Fruit fly (Drosophila melanogaster) whole organism, adult: ENCODE measurements around the gene slow.

Source experiments
- CG33017 ChIP-seq: fragments of 200-800 bp; sonication (Bioruptor generic); optimal IDR thresholded peaks from 2 replicates; lab custom pipeline; 2018; ENCODE audit warnings: missing biosample characterization, mild to moderate bottlenecking, missing genetic modification characterization, moderate library complexity
- Clk ChIP-seq: fragments of 200-800 bp; sonication (Bioruptor generic); optimal IDR thresholded peaks from 2 replicates; lab custom pipeline; 2017; ENCODE audit warnings: missing biosample characterization, missing genetic modification characterization
- bab1 ChIP-seq: fragments of 200-800 bp; sonication (Bioruptor generic); optimal IDR thresholded peaks from 3 replicates; lab custom pipeline; 2019; ENCODE audit warnings: missing biosample characterization, mild to moderate bottlenecking, missing genetic modification characterization, moderate library complexity
- cnc ChIP-seq, 2 experiments: fragments of >200 bp; optimal IDR thresholded peaks; 2 replicates each; lab custom pipeline; 2017
- kay ChIP-seq: fragments of 200-800 bp; sonication (Bioruptor generic); peaks from one replicate; lab custom pipeline; 2016; ENCODE audit warnings: missing biosample characterization, missing genetic modification characterization, borderline replicate concordance
- ovo ChIP-seq: fragments of 200-800 bp; sonication (Bioruptor generic); optimal IDR thresholded peaks from 2 replicates; lab custom pipeline; 2016; ENCODE audit warnings: missing biosample characterization, missing genetic modification characterization
- tj ChIP-seq: fragments of 200-800 bp; sonication (Bioruptor generic); optimal IDR thresholded peaks from 3 replicates; lab custom pipeline; 2017; ENCODE audit warnings: missing biosample characterization, mild to moderate bottlenecking, missing genetic modification characterization, moderate library complexity

DNA sequence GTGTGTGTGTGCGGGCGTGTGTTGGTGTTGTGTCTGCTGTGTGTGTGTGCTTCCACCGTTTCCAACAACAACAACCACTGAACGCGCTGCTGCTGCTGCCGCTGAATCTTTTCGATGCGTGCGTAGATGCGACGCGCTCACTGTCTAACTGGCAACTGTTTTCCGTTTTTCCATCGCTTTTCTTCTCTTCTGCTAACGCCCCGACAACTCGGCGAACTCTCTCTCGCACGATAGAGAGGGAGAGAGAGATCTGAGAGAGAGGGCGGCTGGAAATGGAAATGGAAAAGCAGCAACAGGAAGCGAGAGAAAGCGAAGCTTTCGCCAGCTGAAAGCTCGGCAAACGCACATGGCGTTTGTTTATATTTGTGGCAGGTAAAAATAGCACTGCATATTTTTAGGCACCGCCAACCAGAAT lies 4.0 kb upstream of the slow start, which contains the start of gene DopEcR:
- TF ChIP-seq tj (GFP tag; lab: Kevin White, UChicago) (no peak), cnc (optimal IDR thresholded peaks at IDR 0.05; lab: Kevin White, UChicago) (no peak), ovo (GFP tag; lab: Kevin White, UChicago) (no peak), bab1 (GFP tag; lab: Kevin White, UChicago) (no peak), kay (no peak), CG33017 (no peak), Clk (no peak)
